Worm (Caenorhabditis elegans): ENCODE measurements around the gene F37C12.10.
A peak's percentile ranks its signal among the peaks of the same experiment; 100 is the strongest.

Gene F37C12.10

ce11 chrIII:7155631-7156030 is 32.6 kb downstream of the F37C12.10 start (continued):
- TF ChIP-seq jun-1 (tag; optimal IDR thresholded peaks at IDR 0.05) (peak; percentile 89), nhr-12 (tag; optimal IDR thresholded peaks at IDR 0.05) (no peak), elt-2 (tag; optimal IDR thresholded peaks at IDR 0.05) (peak; percentile 83), fos-1 (tag; optimal IDR thresholded peaks at IDR 0.05) (peak; percentile 34), hmg-11 (tag; optimal IDR thresholded peaks at IDR 0.05) (peak; percentile 92), sea-2 (GFP tag; optimal IDR thresholded peaks at IDR 0.05) (peak; percentile 13)

- TF ChIP-seq daf-12 (tag; optimal IDR thresholded peaks at IDR 0.05) (no peak), lin-15B (tag; optimal IDR thresholded peaks at IDR 0.05) (no peak), pha-4 (tag; optimal IDR thresholded peaks at IDR 0.05) (no peak), ztf-11 (tag; optimal IDR thresholded peaks at IDR 0.05) (no peak), hmg-11 (tag; optimal IDR thresholded peaks at IDR 0.05) (no peak), fkh-2 (tag; optimal IDR thresholded peaks at IDR 0.05) (no peak), jun-1 (tag; optimal IDR thresholded peaks at IDR 0.05) (peak; percentile 16), aly-2 (tag; optimal IDR thresholded peaks at IDR 0.05) (no peak), elt-2 (tag; optimal IDR thresholded peaks at IDR 0.05) (peak; percentile 30), tbx-2 (tag; optimal IDR thresholded peaks at IDR 0.05) (no peak), ceh-28 (tag; optimal IDR thresholded peaks at IDR 0.05) (no peak), nhr-77 (tag; optimal IDR thresholded peaks at IDR 0.05) (no peak), pqm-1 (tag; optimal IDR thresholded peaks at IDR 0.05) (no peak)
Observed at ce11 chrIII:7154526-7154925, 33.7 kb downstream of the F37C12.10 start.

ce11 chrIII:7153747-7154238 is 34.4 kb downstream of the F37C12.10 start, which contains the start of gene ogt-1:
ogt-1 (minus strand) TSS chrIII:7153797.
- TF ChIP-seq ztf-11 (tag; optimal IDR thresholded peaks at IDR 0.05) = no peak
- no peak for TF ChIP-seq nhr-67 (tag; optimal IDR thresholded peaks at IDR 0.05)
- peak; percentile 52 for TF ChIP-seq ztf-4 (tag; optimal IDR thresholded peaks at IDR 0.05)
- TF ChIP-seq skn-1 (tag; optimal IDR thresholded peaks at IDR 0.05) = peak; percentile 63
- peak; percentile 59 for TF ChIP-seq R02D3.7 (tag; optimal IDR thresholded peaks at IDR 0.05)
- TF ChIP-seq nfya-1 (tag; optimal IDR thresholded peaks at IDR 0.05; ENCODE audit: insufficient read depth) = peak; percentile 94
- no peak for TF ChIP-seq nhr-12 (tag; optimal IDR thresholded peaks at IDR 0.05)
- peak; percentile 61 for TF ChIP-seq tbx-2 (tag; optimal IDR thresholded peaks at IDR 0.05)
- no peak for TF ChIP-seq elt-3 (tag; optimal IDR thresholded peaks at IDR 0.05)
- TF ChIP-seq fkh-2 (tag; optimal IDR thresholded peaks at IDR 0.05) = no peak
- peak; percentile 57 for TF ChIP-seq snpc-4 (tag; optimal IDR thresholded peaks at IDR 0.05)
- peak; percentile 64 for TF ChIP-seq elt-1 (tag; optimal IDR thresholded peaks at IDR 0.05)
- TF ChIP-seq nhr-23 (tag; optimal IDR thresholded peaks at IDR 0.05) = peak; percentile 93
- TF ChIP-seq eor-1 (tag; optimal IDR thresholded peaks at IDR 0.05) = peak in 1 of 2 experiments; percentile 45
- TF ChIP-seq lsy-12 (tag; optimal IDR thresholded peaks at IDR 0.05) = peak; percentile 58
- TF ChIP-seq fos-1 (tag; optimal IDR thresholded peaks at IDR 0.05) = peak; percentile 70
- peak; percentile 62 for TF ChIP-seq elt-2 (tag; optimal IDR thresholded peaks at IDR 0.05)
- peak; percentile 43 for TF ChIP-seq nhr-77 (tag; optimal IDR thresholded peaks at IDR 0.05)
- TF ChIP-seq zag-1 (tag; optimal IDR thresholded peaks at IDR 0.05) = no peak
- TF ChIP-seq egl-5 (tag; optimal IDR thresholded peaks at IDR 0.05) = peak; percentile 86
- peak; percentile 72 for TF ChIP-seq lin-15B (tag; optimal IDR thresholded peaks at IDR 0.05)
- TF ChIP-seq mml-1 (tag; optimal IDR thresholded peaks at IDR 0.05) = no peak
- TF ChIP-seq lin-39 (tag; optimal IDR thresholded peaks at IDR 0.05) = no peak
- peak; percentile 96 for TF ChIP-seq nhr-25 (tag; optimal IDR thresholded peaks at IDR 0.05)
- TF ChIP-seq ama-1 (optimal IDR thresholded peaks at IDR 0.05) = peak; percentile 80
- TF ChIP-seq egl-27 (tag; optimal IDR thresholded peaks at IDR 0.05) = peak; percentile 83
- peak; percentile 6 for TF ChIP-seq nhr-11 (tag; optimal IDR thresholded peaks at IDR 0.05)
- peak; percentile 84 for TF ChIP-seq nhr-43 (tag; optimal IDR thresholded peaks at IDR 0.05; ENCODE audit: poor library complexity, severe bottlenecking)
- TF ChIP-seq ceh-82 (tag; optimal IDR thresholded peaks at IDR 0.05) = no peak
- peak; percentile 32 for TF ChIP-seq unc-62 (GFP tag; optimal IDR thresholded peaks at IDR 0.05)
- peak; percentile 66 for TF ChIP-seq mdl-1 (tag; optimal IDR thresholded peaks at IDR 0.05)
- no peak for TF ChIP-seq nhr-76 (tag; optimal IDR thresholded peaks at IDR 0.05)
- TF ChIP-seq aly-2 (tag; optimal IDR thresholded peaks at IDR 0.05) = no peak
- peak; percentile 94 for TF ChIP-seq pha-4 (tag; optimal IDR thresholded peaks at IDR 0.05)
- no peak for TF ChIP-seq unc-39 (tag; optimal IDR thresholded peaks at IDR 0.05)
- peak; percentile 89 for TF ChIP-seq jun-1 (tag; optimal IDR thresholded peaks at IDR 0.05)
- peak; percentile 87 for TF ChIP-seq ceh-28 (tag; optimal IDR thresholded peaks at IDR 0.05)
- TF ChIP-seq pqm-1 (tag; optimal IDR thresholded peaks at IDR 0.05) = peak; percentile 77
- no peak for TF ChIP-seq daf-12 (tag; optimal IDR thresholded peaks at IDR 0.05)
- TF ChIP-seq nhr-28 (tag; optimal IDR thresholded peaks at IDR 0.05) = no peak
- TF ChIP-seq sea-2 (GFP tag; optimal IDR thresholded peaks at IDR 0.05) = no peak
- TF ChIP-seq fkh-10 (GFP tag; optimal IDR thresholded peaks at IDR 0.05) = peak; percentile 39
- peak; percentile 86 for TF ChIP-seq hmg-11 (tag; optimal IDR thresholded peaks at IDR 0.05)
- no peak for TF ChIP-seq ceh-16 (tag; optimal IDR thresholded peaks at IDR 0.05)
- TF ChIP-seq ZK546.5 (tag; optimal IDR thresholded peaks at IDR 0.05) = no peak
- no peak for TF ChIP-seq nhr-237 (tag; optimal IDR thresholded peaks at IDR 0.05)
- no peak for TF ChIP-seq ceh-9 (tag; optimal IDR thresholded peaks at IDR 0.05)

All from whole organism, L3 larva.